Worm (Caenorhabditis elegans) whole organism, L4 larva: ENCODE data around the gene C28C12.1.

ENCODE experiments used
- aly-2 ChIP-seq: sonication (generic microtip); optimal IDR thresholded peaks from 2 replicates; lab custom pipeline; 2018; ENCODE audit warnings: missing biosample characterization, missing genetic modification characterization
- egl-27 ChIP-seq: sonication (generic microtip); optimal IDR thresholded peaks from 3 replicates; lab custom pipeline; 2017; ENCODE audit warnings: missing biosample characterization, missing genetic modification reagents, missing genetic modification characterization

- TF ChIP-seq aly-2 (tag; lab: Kevin White, UChicago) (no peak), egl-27 (no peak)
These were observed 13.1 kb downstream of the C28C12.1 start for ce11 chrIV:8514546-8514945.
